Worm (Caenorhabditis elegans): Measurements from ENCODE around the gene str-263.

ce11 chrV:15661003-15661402 lies 48.0 kb downstream of the str-263 start:
- TF ChIP-seq nhr-77 (tag; optimal IDR thresholded peaks at IDR 0.05) (no peak), skn-1 (tag; optimal IDR thresholded peaks at IDR 0.05) (no peak), nhr-85 (tag) (peak; percentile 96), ces-1 (GFP tag; optimal IDR thresholded peaks at IDR 0.05) (no peak), unc-130 (tag; optimal IDR thresholded peaks at IDR 0.05) (no peak), pag-3 (tag; optimal IDR thresholded peaks at IDR 0.05; ENCODE audit: borderline replicate concordance, insufficient read depth) (no peak), C34B4.2 (tag; optimal IDR thresholded peaks at IDR 0.05) (no peak), aha-1 (tag; optimal IDR thresholded peaks at IDR 0.05) (no peak), pax-3 (tag; optimal IDR thresholded peaks at IDR 0.05) (no peak), snpc-4 (tag; optimal IDR thresholded peaks at IDR 0.05) (no peak), ztf-11 (tag; optimal IDR thresholded peaks at IDR 0.05) (no peak), ceh-8 (GFP tag; optimal IDR thresholded peaks at IDR 0.05) (no peak)
